Fruit fly (Drosophila melanogaster): ENCODE measurements around the gene yrt.

dm6 chr3R:13382656-13383142 lies 52.1 kb downstream of the yrt start:
- TF ChIP-seq Mnt (GFP tag; optimal IDR thresholded peaks at IDR 0.05) (peak; percentile 86), kay (GFP tag; ENCODE audit: borderline replicate concordance) (peak; percentile 93), Clk (GFP tag; optimal IDR thresholded peaks at IDR 0.05) (no peak), bab1 (GFP tag; optimal IDR thresholded peaks at IDR 0.05) (peak; percentile 3), CG5204 (GFP tag; optimal IDR thresholded peaks at IDR 0.05) (no peak), ovo (GFP tag; optimal IDR thresholded peaks at IDR 0.05) (peak; percentile 15), CG7045 (GFP tag; optimal IDR thresholded peaks at IDR 0.05) (no peak), pad (GFP tag; optimal IDR thresholded peaks at IDR 0.05) (peak; percentile 92), CG11617 (GFP tag; optimal IDR thresholded peaks at IDR 0.05) (peak; percentile 50), tj (GFP tag; optimal IDR thresholded peaks at IDR 0.05) (no peak), CG1620 (GFP tag; optimal IDR thresholded peaks at IDR 0.05) (no peak), CG12768 (GFP tag; optimal IDR thresholded peaks at IDR 0.05) (peak; percentile 21)
